Worm (Caenorhabditis elegans): Measurements from ENCODE around the gene sre-52.

- TF ChIP-seq R02D3.7 (tag; optimal IDR thresholded peaks at IDR 0.05) (no peak), aly-2 (tag; optimal IDR thresholded peaks at IDR 0.05) (no peak), ZK546.5 (tag; optimal IDR thresholded peaks at IDR 0.05) (no peak), gmeb-1 (tag; optimal IDR thresholded peaks at IDR 0.05) (no peak), lin-13 (GFP tag; optimal IDR thresholded peaks at IDR 0.05) (no peak), nhr-77 (tag; optimal IDR thresholded peaks at IDR 0.05) (no peak), elt-3 (tag; optimal IDR thresholded peaks at IDR 0.05) (no peak), ceh-82 (tag; optimal IDR thresholded peaks at IDR 0.05) (no peak), ztf-4 (tag; optimal IDR thresholded peaks at IDR 0.05) (no peak), ama-1 (optimal IDR thresholded peaks at IDR 0.05) (no peak), nhr-23 (tag; optimal IDR thresholded peaks at IDR 0.05) (no peak), peb-1 (tag; optimal IDR thresholded peaks at IDR 0.05) (no peak), skn-1 (tag; optimal IDR thresholded peaks at IDR 0.05) (no peak), lin-39 (tag; optimal IDR thresholded peaks at IDR 0.05) (no peak)
Measured at ce11 chrII:12350737-12351275, 15.3 kb downstream of the sre-52 start.
